Worm (Caenorhabditis elegans) whole organism, early embryonic: ENCODE measurements around the gene nhr-186.

Source experiments
- B0310.2 ChIP-seq: sonication (generic microtip); optimal IDR thresholded peaks from 2 replicates; lab custom pipeline; 2016; ENCODE audit warnings: mild to moderate bottlenecking, missing genetic modification characterization, missing compliant biosample characterization
- F13C5.2 ChIP-seq: sonication (generic microtip); optimal IDR thresholded peaks from 2 replicates; lab custom pipeline; 2017; ENCODE audit warnings: mild to moderate bottlenecking, missing genetic modification characterization, inconsistent platforms, missing compliant biosample characterization
- aly-1 ChIP-seq: sonication (generic microtip); optimal IDR thresholded peaks from 2 replicates; lab custom pipeline; 2016; ENCODE audit warnings: missing genetic modification characterization, missing compliant biosample characterization
- ama-1 ChIP-seq: fragments of 150-350 bp; optimal IDR thresholded peaks from 2 replicates; lab custom pipeline; 2014
- ceh-13 ChIP-seq: fragments of 200-800 bp; sonication (Bioruptor generic); optimal IDR thresholded peaks from 2 replicates; lab custom pipeline; 2018; ENCODE audit warnings: mild to moderate bottlenecking, missing genetic modification characterization, missing compliant biosample characterization
- ceh-36 ChIP-seq: sonication (generic microtip); optimal IDR thresholded peaks from 2 replicates; lab custom pipeline; 2016; ENCODE audit warnings: missing genetic modification characterization, inconsistent platforms, missing compliant biosample characterization
- ets-7 ChIP-seq: sonication (generic microtip); optimal IDR thresholded peaks from 2 replicates; lab custom pipeline; 2016; ENCODE audit warnings: missing genotype, missing genetic modification characterization, missing compliant biosample characterization
- flt-1 ChIP-seq: fragments of 200-800 bp; sonication (Bioruptor generic); IDR thresholded peaks from 2 replicates; pipeline ENCODE4 v1.3.6; 2022; ENCODE audit warnings: missing genetic modification characterization, missing compliant biosample characterization
- hmbx-1 ChIP-seq: sonication (generic microtip); optimal IDR thresholded peaks from 2 replicates; lab custom pipeline; 2016; ENCODE audit warnings: mild to moderate bottlenecking, missing genetic modification characterization, missing compliant biosample characterization
- hmg-4 ChIP-seq: fragments of 200-800 bp; sonication (Bioruptor generic); optimal IDR thresholded peaks from 2 replicates; lab custom pipeline; 2018; ENCODE audit warnings: mild to moderate bottlenecking, missing genetic modification characterization, missing compliant biosample characterization
- hnd-1 ChIP-seq: sonication (generic microtip); optimal IDR thresholded peaks from 2 replicates; lab custom pipeline; 2016; ENCODE audit warnings: missing genetic modification characterization, missing compliant biosample characterization
- pes-1 ChIP-seq: fragments of 200-800 bp; sonication (Bioruptor generic); IDR thresholded peaks from 2 replicates; pipeline ENCODE4 v1.3.6; 2022; ENCODE audit warnings: missing genetic modification reagents, missing genetic modification characterization, missing compliant biosample characterization
- scrt-1 ChIP-seq: fragments of 200-800 bp; sonication (Bioruptor generic); IDR thresholded peaks from 2 replicates; pipeline ENCODE4 v1.3.6; 2022; ENCODE audit warnings: missing genetic modification characterization, missing compliant biosample characterization
- sea-1 ChIP-seq: fragments of 200-800 bp; sonication (Bioruptor generic); conservative IDR thresholded peaks from 2 replicates; pipeline ENCODE4 v1.3.6; 2022; ENCODE audit warnings: missing genetic modification characterization, missing compliant biosample characterization
- tbx-11 ChIP-seq: fragments of 200-800 bp; sonication (Bioruptor generic); IDR thresholded peaks from 2 replicates; pipeline ENCODE4 v1.3.6; 2022; ENCODE audit warnings: missing genetic modification characterization, missing compliant biosample characterization
- tbx-37 ChIP-seq: fragments of 200-800 bp; sonication (Bioruptor generic); conservative IDR thresholded peaks from 2 replicates; pipeline ENCODE4 v1.3.6; 2022; ENCODE audit warnings: missing genetic modification reagents, missing genetic modification characterization, missing compliant biosample characterization
- tra-4 ChIP-seq: sonication (generic microtip); optimal IDR thresholded peaks from 2 replicates; lab custom pipeline; 2017; ENCODE audit warnings: missing genetic modification characterization, missing compliant biosample characterization

The nhr-186 gene

ce11 chrV:3854847-3855246, at the start of gene nhr-186:
nhr-186 (minus strand) TSS chrV:3854947.
- TF ChIP-seq aly-1 (no peak), ama-1 (lab: Kevin White, UChicago) (no peak)

ce11 chrV:3903424-3903823, 48.7 kb upstream of the nhr-186 start:
- no peak for TF ChIP-seq tbx-11

- no peak for TF ChIP-seq tra-4 (tag; lab: Kevin White, UChicago)
- TF ChIP-seq hmbx-1 (tag; lab: Kevin White, UChicago) = no peak
- TF ChIP-seq B0310.2 = no peak
- TF ChIP-seq tbx-37 (GFP tag; lab: Robert Waterston, UW) = no peak
- no peak for TF ChIP-seq ceh-13 (GFP tag; lab: Kevin White, UChicago)
- TF ChIP-seq scrt-1 (GFP tag; lab: Robert Waterston, UW) = no peak
- no peak for TF ChIP-seq aly-1
- no peak for TF ChIP-seq tbx-11
- no peak for TF ChIP-seq ets-7
- TF ChIP-seq hmg-4 (GFP tag; lab: Kevin White, UChicago) = no peak
- TF ChIP-seq ceh-36 (tag; lab: Kevin White, UChicago) = no peak
- no peak for TF ChIP-seq sea-1 (GFP tag; lab: Robert Waterston, UW)
- no peak for TF ChIP-seq ama-1 (lab: Kevin White, UChicago)
- TF ChIP-seq F13C5.2 (tag; lab: Kevin White, UChicago) = no peak
- TF ChIP-seq flt-1 (GFP tag; lab: Robert Waterston, UW) = no peak
- no peak for TF ChIP-seq pes-1 (GFP tag; lab: Robert Waterston, UW)
- TF ChIP-seq hnd-1 (tag; lab: Kevin White, UChicago) = no peak
These were observed 47.9 kb upstream of the nhr-186 start, which contains the start of the genes str-229 and srh-190 for ce11 chrV:3902458-3903157. str-229 (minus strand) TSS chrV:3902558. srh-190 (plus strand) TSS chrV:3903107.

- TF ChIP-seq aly-1 (no peak), hmg-4 (GFP tag; lab: Kevin White, UChicago) (no peak), sea-1 (GFP tag; lab: Robert Waterston, UW) (no peak), ets-7 (no peak), tra-4 (tag; lab: Kevin White, UChicago) (no peak), B0310.2 (no peak), tbx-37 (GFP tag; lab: Robert Waterston, UW) (no peak), F13C5.2 (tag; lab: Kevin White, UChicago) (no peak), scrt-1 (GFP tag; lab: Robert Waterston, UW) (no peak), hmbx-1 (tag; lab: Kevin White, UChicago) (no peak), ceh-36 (tag; lab: Kevin White, UChicago) (no peak), ama-1 (lab: Kevin White, UChicago) (no peak), tbx-11 (no peak), ceh-13 (GFP tag; lab: Kevin White, UChicago) (no peak), flt-1 (GFP tag; lab: Robert Waterston, UW) (no peak)
These were observed 45.4 kb upstream of the nhr-186 start, which contains the start of gene irld-22 for ce11 chrV:3900102-3900501. irld-22 (minus strand) TSS chrV:3900202.

- TF ChIP-seq hmg-4 (GFP tag; lab: Kevin White, UChicago) (no peak), ets-7 (no peak), pes-1 (GFP tag; lab: Robert Waterston, UW) (no peak), hnd-1 (tag; lab: Kevin White, UChicago) (no peak)
These were observed 41.3 kb upstream of the nhr-186 start for ce11 chrV:3896018-3896417.

ce11 chrV:3894661-3895060, 39.9 kb upstream of the nhr-186 start, which contains the start of gene sre-9:
sre-9 (plus strand) TSS chrV:3894961.
- no peak for TF ChIP-seq sea-1 (GFP tag; lab: Robert Waterston, UW)
- TF ChIP-seq ama-1 (lab: Kevin White, UChicago) = no peak
- no peak for TF ChIP-seq tbx-11
- TF ChIP-seq flt-1 (GFP tag; lab: Robert Waterston, UW) = no peak
- TF ChIP-seq pes-1 (GFP tag; lab: Robert Waterston, UW) = no peak
- no peak for TF ChIP-seq hnd-1 (tag; lab: Kevin White, UChicago)
- no peak for TF ChIP-seq ceh-36 (tag; lab: Kevin White, UChicago)
- TF ChIP-seq F13C5.2 (tag; lab: Kevin White, UChicago) = no peak
- no peak for TF ChIP-seq hmbx-1 (tag; lab: Kevin White, UChicago)

- TF ChIP-seq hnd-1 (tag; lab: Kevin White, UChicago) = no peak
- no peak for TF ChIP-seq sea-1 (GFP tag; lab: Robert Waterston, UW)
- no peak for TF ChIP-seq ceh-36 (tag; lab: Kevin White, UChicago)
- no peak for TF ChIP-seq tbx-11
- no peak for TF ChIP-seq pes-1 (GFP tag; lab: Robert Waterston, UW)
- TF ChIP-seq B0310.2 = no peak
- TF ChIP-seq aly-1 = no peak
- no peak for TF ChIP-seq F13C5.2 (tag; lab: Kevin White, UChicago)
- TF ChIP-seq ceh-13 (GFP tag; lab: Kevin White, UChicago) = no peak
- TF ChIP-seq ama-1 (lab: Kevin White, UChicago) = no peak
- no peak for TF ChIP-seq tra-4 (tag; lab: Kevin White, UChicago)
- no peak for TF ChIP-seq tbx-37 (GFP tag; lab: Robert Waterston, UW)
- no peak for TF ChIP-seq hmg-4 (GFP tag; lab: Kevin White, UChicago)
- TF ChIP-seq ets-7 = no peak
These were observed 37.7 kb upstream of the nhr-186 start, which contains the start of gene C17E7.4 for ce11 chrV:3892361-3892904. C17E7.4 (plus strand) TSS chrV:3892854.
